Worm (Caenorhabditis elegans) whole organism, young adult: ENCODE results near the gene F13A2.5.

ENCODE experiments used
- B0035.1 ChIP-seq: sonication (generic microtip); optimal IDR thresholded peaks from 2 replicates; lab custom pipeline; 2016; ENCODE audit warnings: missing genetic modification characterization, mild to moderate bottlenecking, missing compliant biosample characterization, missing genotype, missing genetic modification reagents
- Y79H2A.3 ChIP-seq: fragments of 200-800 bp; sonication (Bioruptor generic); conservative IDR thresholded peaks from 2 replicates; pipeline ENCODE4 v1.3.6; 2022; ENCODE audit warnings: missing genetic modification reagents, missing genetic modification characterization, missing compliant biosample characterization
- attf-3 ChIP-seq: fragments of 200-800 bp; sonication (Bioruptor generic); conservative IDR thresholded peaks from 2 replicates; pipeline ENCODE4 v1.3.6; 2022; ENCODE audit warnings: missing genetic modification reagents, missing genetic modification characterization, missing compliant biosample characterization
- bed-2 ChIP-seq: fragments of 200-800 bp; sonication (Bioruptor generic); IDR thresholded peaks from 2 replicates; pipeline ENCODE4 v1.3.6; 2022; ENCODE audit warnings: missing genetic modification reagents, missing genetic modification characterization, missing compliant biosample characterization
- cebp-1 ChIP-seq, 2 experiments: fragments of 200-800 bp in 1 of 2; sonication (Bioruptor generic) in 1 of 2; sonication (generic microtip) in 1 of 2; IDR thresholded peaks in 1 of 2; optimal IDR thresholded peaks in 1 of 2; 2 replicates each; pipeline versions ENCODE4 v1.3.6 to Lab custom; 2017 to 2022; ENCODE audit warnings: missing compliant biosample characterization in 2 of 2, missing genetic modification characterization in 2 of 2, mild to moderate bottlenecking in 1 of 2, missing genetic modification reagents in 1 of 2, moderate library complexity in 1 of 2
- hlh-26 ChIP-seq: fragments of 200-800 bp; sonication (Bioruptor generic); conservative IDR thresholded peaks from 2 replicates; pipeline ENCODE4 v1.3.6; 2022; ENCODE audit warnings: missing genetic modification reagents, missing genetic modification characterization, missing compliant biosample characterization
- hmg-20 ChIP-seq: fragments of 200-800 bp; sonication (Bioruptor generic); IDR thresholded peaks from 2 replicates; pipeline ENCODE4 v1.3.6; 2022; ENCODE audit warnings: missing genetic modification reagents, missing genetic modification characterization, missing compliant biosample characterization
- mel-28 ChIP-seq: sonication (generic microtip); optimal IDR thresholded peaks from 2 replicates; lab custom pipeline; 2016; ENCODE audit warnings: borderline replicate concordance, mild to moderate bottlenecking, missing genetic modification characterization, missing compliant biosample characterization
- pha-4 ChIP-seq: fragments of 150-350 bp; sonication (generic microtip); optimal IDR thresholded peaks from 2 replicates; lab custom pipeline; 2014; ENCODE audit warnings: missing biosample characterization, missing genetic modification reagents, missing genetic modification characterization
- zfh-2 ChIP-seq: fragments of 200-800 bp; sonication (Bioruptor generic); conservative IDR thresholded peaks from 2 replicates; pipeline ENCODE4 v1.3.6; 2022; ENCODE audit warnings: missing genetic modification reagents, missing genetic modification characterization, missing compliant biosample characterization

ce11 chrV:4357369-4357768 lies 44.4 kb downstream of the F13A2.5 start:
- TF ChIP-seq Y79H2A.3 (GFP tag; lab: Robert Waterston, UW): no peak
- no peak for TF ChIP-seq pha-4 (tag; lab: Kevin White, UChicago)
- peak; percentile 65; the same call in 1 of the 2 replicates for TF ChIP-seq cebp-1 (GFP tag; IDR thresholded peaks at IDR 0.05; lab: Robert Waterston, UW)
- TF ChIP-seq cebp-1 (tag; optimal IDR thresholded peaks at IDR 0.05; lab: Kevin White, UChicago): peak; percentile 94
- no peak for TF ChIP-seq bed-2
- no peak for TF ChIP-seq attf-3
- TF ChIP-seq mel-28 (tag; lab: Kevin White, UChicago): no peak
- no peak for TF ChIP-seq hmg-20
- no peak for TF ChIP-seq zfh-2
- TF ChIP-seq hlh-26: no peak
- no peak for TF ChIP-seq B0035.1
